Worm (Caenorhabditis elegans) whole organism, L1 larva: ENCODE results near the gene elo-1.

Experiments
- C04F5.9 ChIP-seq: sonication (generic microtip); optimal IDR thresholded peaks from 2 replicates; lab custom pipeline; 2016; ENCODE audit warnings: missing genetic modification characterization, missing compliant biosample characterization
- C16A3.4 ChIP-seq: fragments of 150-350 bp; optimal IDR thresholded peaks from 2 replicates; lab custom pipeline; 2014; ENCODE audit warnings: missing biosample characterization, missing genetic modification characterization
- C34B4.2 ChIP-seq: sonication (generic microtip); optimal IDR thresholded peaks from 2 replicates; lab custom pipeline; 2017; ENCODE audit warnings: mild to moderate bottlenecking, missing genetic modification characterization, missing compliant biosample characterization
- F16B12.6 ChIP-seq: fragments of 150-350 bp; optimal IDR thresholded peaks from 2 replicates; lab custom pipeline; 2014; ENCODE audit warnings: missing biosample characterization, missing genetic modification characterization
- Y116A8C.19 ChIP-seq: sonication (generic microtip); optimal IDR thresholded peaks from 2 replicates; lab custom pipeline; 2016; ENCODE audit warnings: missing compliant biosample characterization, missing genetic modification characterization, borderline replicate concordance
- aha-1 ChIP-seq: fragments of 150-350 bp; optimal IDR thresholded peaks from 2 replicates; lab custom pipeline; 2014; ENCODE audit warnings: missing biosample characterization, missing genetic modification characterization
- alr-1 ChIP-seq: fragments of 200-800 bp; sonication (Bioruptor generic); optimal IDR thresholded peaks from 2 replicates; lab custom pipeline; 2018; ENCODE audit warnings: borderline replicate concordance, mild to moderate bottlenecking, missing genetic modification characterization, missing compliant biosample characterization
- aly-2 ChIP-seq: fragments of 150-350 bp; optimal IDR thresholded peaks from 2 replicates; lab custom pipeline; 2014; ENCODE audit warnings: missing biosample characterization, missing genetic modification characterization
- blmp-1 ChIP-seq: fragments of 150-350 bp; optimal IDR thresholded peaks from 2 replicates; lab custom pipeline; 2014; ENCODE audit warnings: missing biosample characterization, missing genetic modification characterization
- ceh-63 ChIP-seq: fragments of 200-800 bp; sonication (Bioruptor generic); optimal IDR thresholded peaks from 2 replicates; lab custom pipeline; 2018; ENCODE audit warnings: mild to moderate bottlenecking, missing genetic modification characterization, missing compliant biosample characterization
- ceh-90 ChIP-seq: sonication (generic microtip); optimal IDR thresholded peaks from 2 replicates; lab custom pipeline; 2016; ENCODE audit warnings: missing genetic modification characterization, missing compliant biosample characterization
- ces-1 ChIP-seq: fragments of 150-350 bp; optimal IDR thresholded peaks from 2 replicates; lab custom pipeline; 2014; ENCODE audit warnings: missing biosample characterization, missing genetic modification reagents, missing genetic modification characterization
- efl-1 ChIP-seq, 4 experiments: fragments of 150-350 bp; optimal IDR thresholded peaks in 3 of 4; peaks in 1 of 4; 1 replicate in 1 of 4; 2 replicates in 3 of 4; lab custom pipeline; 2014; ENCODE audit warnings: missing biosample characterization in 2 of 4, missing genetic modification characterization in 2 of 4, missing genetic modification reagents in 2 of 4
- efl-3 ChIP-seq: fragments of 200-800 bp; sonication (Bioruptor generic); optimal IDR thresholded peaks from 2 replicates; lab custom pipeline; 2018; ENCODE audit warnings: mild to moderate bottlenecking, missing genetic modification characterization, missing compliant biosample characterization
- elt-2 ChIP-seq: sonication (generic microtip); optimal IDR thresholded peaks from 2 replicates; lab custom pipeline; 2016; ENCODE audit warnings: missing genetic modification characterization, mild to moderate bottlenecking, inconsistent platforms, missing compliant biosample characterization, missing genetic modification reagents
- elt-3 ChIP-seq, 6 experiments: fragments of 150-350 bp in 1 of 6; sonication (generic microtip); optimal IDR thresholded peaks; 2 replicates each; lab custom pipeline; 2017 to 2018; ENCODE audit warnings: missing biosample characterization in 6 of 6, missing genetic modification characterization in 6 of 6, inconsistent platforms in 1 of 6
- fkh-4 ChIP-seq: sonication (generic microtip); optimal IDR thresholded peaks from 2 replicates; lab custom pipeline; 2016; ENCODE audit warnings: missing compliant biosample characterization, missing genetic modification characterization, borderline replicate concordance
- fkh-8 ChIP-seq: sonication (generic microtip); optimal IDR thresholded peaks from 2 replicates; lab custom pipeline; 2016; ENCODE audit warnings: mild to moderate bottlenecking, missing genetic modification characterization, missing compliant biosample characterization
- grh-1 ChIP-seq: fragments of 200-800 bp; sonication (Bioruptor generic); IDR thresholded peaks from 2 replicates; pipeline ENCODE4 v1.3.6; 2022; ENCODE audit warnings: missing genetic modification reagents, missing genetic modification characterization, missing compliant biosample characterization
- hpl-2 ChIP-seq: fragments of 150-350 bp; optimal IDR thresholded peaks from 2 replicates; lab custom pipeline; 2014; ENCODE audit warnings: missing biosample characterization, missing genetic modification reagents, missing genetic modification characterization
- jun-1 ChIP-seq: fragments of 150-350 bp; optimal IDR thresholded peaks from 2 replicates; lab custom pipeline; 2014; ENCODE audit warnings: missing biosample characterization, missing genetic modification reagents, missing genetic modification characterization
- lin-13 ChIP-seq: fragments of 150-350 bp; optimal IDR thresholded peaks from 2 replicates; lab custom pipeline; 2014; ENCODE audit warnings: missing biosample characterization, missing genetic modification reagents, missing genetic modification characterization
- lin-15B ChIP-seq: fragments of 150-350 bp; sonication (generic microtip); optimal IDR thresholded peaks from 3 replicates; lab custom pipeline; 2014; ENCODE audit warnings: missing biosample characterization, missing genetic modification characterization
- lin-39 ChIP-seq: fragments of 150-350 bp; optimal IDR thresholded peaks from 2 replicates; lab custom pipeline; 2014; ENCODE audit warnings: missing biosample characterization, missing genetic modification reagents, missing genetic modification characterization
- lir-3 ChIP-seq: sonication (generic microtip); optimal IDR thresholded peaks from 2 replicates; lab custom pipeline; 2016; ENCODE audit warnings: mild to moderate bottlenecking, missing genetic modification characterization, moderate library complexity, missing compliant biosample characterization; ENCODE audit not compliant: poor library complexity
- lsy-2 ChIP-seq, 2 experiments: fragments of 150-350 bp; optimal IDR thresholded peaks; 2 replicates each; lab custom pipeline; 2014; ENCODE audit warnings: missing biosample characterization in 2 of 2, missing genetic modification characterization in 2 of 2
- mab-9 ChIP-seq: fragments of 200-800 bp; sonication (Bioruptor generic); IDR thresholded peaks from 2 replicates; pipeline ENCODE4 v1.3.6; 2022; ENCODE audit warnings: missing genetic modification reagents, missing genetic modification characterization, missing compliant biosample characterization
- mep-1 ChIP-seq: fragments of 150-350 bp; optimal IDR thresholded peaks from 2 replicates; lab custom pipeline; 2014; ENCODE audit warnings: missing biosample characterization, missing genetic modification characterization
- nhr-19 ChIP-seq: fragments of 200-800 bp; sonication (Bioruptor generic); conservative IDR thresholded peaks from 2 replicates; pipeline ENCODE4 v1.3.6; 2022; ENCODE audit warnings: missing genetic modification characterization, missing compliant biosample characterization
- nhr-20 ChIP-seq: sonication (generic microtip); optimal IDR thresholded peaks from 2 replicates; lab custom pipeline; 2016; ENCODE audit warnings: mild to moderate bottlenecking, missing genetic modification characterization, missing compliant biosample characterization
- nhr-237 ChIP-seq: fragments of 150-350 bp; optimal IDR thresholded peaks from 2 replicates; lab custom pipeline; 2014; ENCODE audit warnings: missing biosample characterization, missing genetic modification characterization
- nhr-28 ChIP-seq: fragments of 150-350 bp; optimal IDR thresholded peaks from 2 replicates; lab custom pipeline; 2014; ENCODE audit warnings: missing biosample characterization, missing genetic modification characterization
- nhr-47 ChIP-seq: sonication (generic microtip); optimal IDR thresholded peaks from 2 replicates; lab custom pipeline; 2016; ENCODE audit warnings: mild to moderate bottlenecking, missing genetic modification characterization, moderate library complexity, missing compliant biosample characterization
- nhr-84 ChIP-seq: sonication (generic microtip); optimal IDR thresholded peaks from 2 replicates; lab custom pipeline; 2017; ENCODE audit warnings: missing biosample characterization, missing genetic modification characterization
- nhr-85 ChIP-seq: sonication (generic microtip); peaks from one replicate; lab custom pipeline; 2016; ENCODE audit warnings: missing genetic modification characterization, inconsistent platforms, missing compliant biosample characterization
- nhr-90 ChIP-seq: sonication (generic microtip); optimal IDR thresholded peaks from 2 replicates; lab custom pipeline; 2016; ENCODE audit warnings: mild to moderate bottlenecking, missing genetic modification characterization, missing compliant biosample characterization; ENCODE audit not compliant: poor library complexity
- pag-3 ChIP-seq: sonication (generic microtip); optimal IDR thresholded peaks from 2 replicates; lab custom pipeline; 2017; ENCODE audit warnings: missing genetic modification characterization, mild to moderate bottlenecking, missing compliant biosample characterization, antibody characterized with exemption, borderline replicate concordance; ENCODE audit not compliant: insufficient read depth
- pqm-1 ChIP-seq: sonication (generic microtip); optimal IDR thresholded peaks from 3 replicates; lab custom pipeline; 2017; ENCODE audit warnings: missing biosample characterization, missing genetic modification characterization
- skn-1 ChIP-seq: fragments of 150-350 bp; optimal IDR thresholded peaks from 2 replicates; lab custom pipeline; 2014; ENCODE audit warnings: missing biosample characterization, missing genetic modification characterization
- snpc-4 ChIP-seq: fragments of 150-350 bp; optimal IDR thresholded peaks from 2 replicates; lab custom pipeline; 2014; ENCODE audit warnings: missing biosample characterization, missing genetic modification characterization
- snu-23 ChIP-seq: sonication (generic microtip); optimal IDR thresholded peaks from 2 replicates; lab custom pipeline; 2016; ENCODE audit warnings: missing genetic modification characterization, missing compliant biosample characterization
- sox-4 ChIP-seq: sonication (generic microtip); optimal IDR thresholded peaks from 2 replicates; lab custom pipeline; 2016; ENCODE audit warnings: missing genetic modification characterization, missing compliant biosample characterization
- sptf-1 ChIP-seq: fragments of 150-350 bp; optimal IDR thresholded peaks from 2 replicates; lab custom pipeline; 2014; ENCODE audit warnings: missing biosample characterization, missing genetic modification characterization
- sup-37 ChIP-seq: fragments of 200-800 bp; sonication (Bioruptor generic); optimal IDR thresholded peaks from 2 replicates; lab custom pipeline; 2018; ENCODE audit warnings: mild to moderate bottlenecking, missing genetic modification characterization, missing compliant biosample characterization
- swsn-7 ChIP-seq: sonication (generic microtip); optimal IDR thresholded peaks from 2 replicates; lab custom pipeline; 2016; ENCODE audit warnings: missing genetic modification characterization, missing compliant biosample characterization
- tlp-1 ChIP-seq: fragments of 150-350 bp; optimal IDR thresholded peaks from 2 replicates; lab custom pipeline; 2014; ENCODE audit warnings: missing biosample characterization, missing genetic modification characterization
- unc-30 ChIP-seq: sonication (generic microtip); optimal IDR thresholded peaks from 2 replicates; lab custom pipeline; 2017; ENCODE audit warnings: missing biosample characterization, missing genetic modification characterization
- unc-62 ChIP-seq: fragments of 150-350 bp; optimal IDR thresholded peaks from 2 replicates; lab custom pipeline; 2014; ENCODE audit warnings: missing biosample characterization, missing genetic modification reagents, missing genetic modification characterization
- unc-98 ChIP-seq: fragments of 200-800 bp; sonication (Bioruptor generic); IDR thresholded peaks from 2 replicates; pipeline ENCODE4 v1.3.6; 2022; ENCODE audit warnings: missing genetic modification characterization, missing compliant biosample characterization
- vab-15 ChIP-seq: sonication (generic microtip); optimal IDR thresholded peaks from 2 replicates; lab custom pipeline; 2017; ENCODE audit warnings: missing genotype, mild to moderate bottlenecking, missing genetic modification characterization, missing compliant biosample characterization
- xbp-1 ChIP-seq: sonication (generic microtip); optimal IDR thresholded peaks from 2 replicates; lab custom pipeline; 2016; ENCODE audit warnings: missing genetic modification characterization, missing compliant biosample characterization
- zag-1 ChIP-seq: fragments of 150-350 bp; optimal IDR thresholded peaks from 2 replicates; lab custom pipeline; 2014; ENCODE audit warnings: missing biosample characterization, missing genetic modification characterization
- ztf-4 ChIP-seq: fragments of 150-350 bp; optimal IDR thresholded peaks from 2 replicates; lab custom pipeline; 2014; ENCODE audit warnings: missing biosample characterization, missing genetic modification characterization

Gene elo-1

DNA sequence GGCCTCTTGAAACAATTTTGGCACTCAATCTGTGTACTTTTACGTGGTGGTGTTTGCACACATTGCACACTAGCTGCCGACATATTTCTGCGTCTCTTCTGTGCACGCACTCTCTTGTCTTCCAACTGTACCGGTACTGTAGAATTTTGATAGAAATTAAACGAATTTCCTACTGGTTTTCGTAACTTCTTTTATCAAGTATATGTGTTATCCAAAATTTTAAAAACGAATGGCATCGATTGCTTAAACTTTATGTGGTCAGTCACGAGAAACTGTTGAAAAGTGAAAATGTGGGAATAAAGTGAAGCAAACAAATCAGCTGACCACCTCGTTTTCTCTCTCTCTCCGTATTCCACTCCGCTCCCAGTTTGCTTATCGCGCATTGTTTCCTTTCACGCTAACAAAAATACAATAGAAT, 12.8 kb upstream of the elo-1 start:
- no peak for TF ChIP-seq nhr-84 (tag; lab: Kevin White, UChicago)
- no peak for TF ChIP-seq aha-1 (tag; lab: Kevin White, UChicago)
- TF ChIP-seq nhr-85 (tag; lab: Kevin White, UChicago) = peak; percentile 79
- no peak for TF ChIP-seq C34B4.2
- TF ChIP-seq unc-98 (GFP tag; lab: Robert Waterston, UW) = no peak
- TF ChIP-seq C16A3.4 (tag; lab: Kevin White, UChicago) = peak; percentile 41
- TF ChIP-seq C04F5.9 (tag; lab: Kevin White, UChicago) = no peak
- TF ChIP-seq efl-1 (optimal IDR thresholded peaks at IDR 0.05; lab: Kevin White, UChicago) = peak; percentile 49 to 59
- TF ChIP-seq efl-1 (GFP tag; optimal IDR thresholded peaks at IDR 0.05 in 1 of 2; lab: Kevin White, UChicago) = peak; percentile 51 to 95
- TF ChIP-seq elt-2 (tag; lab: Kevin White, UChicago) = peak; percentile 77
- no peak for TF ChIP-seq nhr-237 (tag; lab: Kevin White, UChicago)
- TF ChIP-seq vab-15 = no peak
- TF ChIP-seq pqm-1 (tag; lab: Kevin White, UChicago) = no peak
- TF ChIP-seq zag-1 (tag; lab: Kevin White, UChicago) = no peak
- TF ChIP-seq lin-39 = no peak
- TF ChIP-seq nhr-20 (tag; lab: Kevin White, UChicago) = peak; percentile 77
- TF ChIP-seq Y116A8C.19 (tag; lab: Kevin White, UChicago) = no peak
- no peak for TF ChIP-seq nhr-28 (tag; lab: Kevin White, UChicago)
- TF ChIP-seq lin-15B = no peak
- TF ChIP-seq nhr-19 = no peak
- TF ChIP-seq mep-1 (tag; lab: Kevin White, UChicago) = peak; percentile 72
- no peak for TF ChIP-seq aly-2
- no peak for TF ChIP-seq skn-1 (tag; lab: Kevin White, UChicago)
- TF ChIP-seq sptf-1 = no peak
- peak; percentile 15 for TF ChIP-seq ztf-4 (tag; lab: Kevin White, UChicago)
- TF ChIP-seq snu-23 (GFP tag; lab: Kevin White, UChicago) = peak; percentile 57
- no peak for TF ChIP-seq tlp-1 (tag; lab: Kevin White, UChicago)
- peak; percentile 40 for TF ChIP-seq nhr-47 (tag; lab: Kevin White, UChicago)
- TF ChIP-seq nhr-90 (tag; lab: Kevin White, UChicago) = peak; percentile 45
- TF ChIP-seq lin-13 (GFP tag; lab: Kevin White, UChicago) = no peak
- TF ChIP-seq fkh-8 = no peak
- TF ChIP-seq ceh-63 (GFP tag; lab: Kevin White, UChicago) = no peak
- TF ChIP-seq fkh-4 (tag; lab: Kevin White, UChicago) = no peak
- TF ChIP-seq lir-3 = peak; percentile 36
- TF ChIP-seq elt-3 (tag; optimal IDR thresholded peaks at IDR 0.05; lab: Kevin White, UChicago) = peak in 1 of 6 experiments; percentile 51
- TF ChIP-seq grh-1 = peak; percentile 41; the same call in 1 of the 2 replicates
- no peak for TF ChIP-seq sup-37 (GFP tag; lab: Kevin White, UChicago)
- TF ChIP-seq pag-3 = no peak
- TF ChIP-seq F16B12.6 (tag; lab: Kevin White, UChicago) = peak; percentile 82
- TF ChIP-seq jun-1 (tag; lab: Kevin White, UChicago) = peak; percentile 35
- TF ChIP-seq efl-3 (GFP tag; lab: Kevin White, UChicago) = no peak
- peak; percentile 100 for TF ChIP-seq blmp-1 (tag; lab: Kevin White, UChicago)
- no peak for TF ChIP-seq hpl-2 (GFP tag; lab: Kevin White, UChicago)
- TF ChIP-seq sox-4 (tag; lab: Kevin White, UChicago) = no peak
- TF ChIP-seq mab-9 (GFP tag; lab: Robert Waterston, UW) = no peak
- TF ChIP-seq ceh-90 (tag; lab: Kevin White, UChicago) = no peak
- no peak for TF ChIP-seq ces-1 (GFP tag; lab: Kevin White, UChicago)
- TF ChIP-seq xbp-1 (tag; lab: Kevin White, UChicago) = peak; percentile 34
- TF ChIP-seq snpc-4 (tag; lab: Kevin White, UChicago) = peak; percentile 89
- TF ChIP-seq alr-1 (tag; lab: Kevin White, UChicago) = no peak
- TF ChIP-seq unc-62 (GFP tag; lab: Kevin White, UChicago) = no peak
- peak; percentile 48 to 63 for TF ChIP-seq lsy-2 (tag; optimal IDR thresholded peaks at IDR 0.05; lab: Kevin White, UChicago)
- TF ChIP-seq swsn-7 (tag; lab: Kevin White, UChicago) = peak; percentile 44
- no peak for TF ChIP-seq unc-30 (tag; lab: Kevin White, UChicago)
